Worm (Caenorhabditis elegans): ENCODE results near the gene C17A2.3.

Gene C17A2.3

DNA sequence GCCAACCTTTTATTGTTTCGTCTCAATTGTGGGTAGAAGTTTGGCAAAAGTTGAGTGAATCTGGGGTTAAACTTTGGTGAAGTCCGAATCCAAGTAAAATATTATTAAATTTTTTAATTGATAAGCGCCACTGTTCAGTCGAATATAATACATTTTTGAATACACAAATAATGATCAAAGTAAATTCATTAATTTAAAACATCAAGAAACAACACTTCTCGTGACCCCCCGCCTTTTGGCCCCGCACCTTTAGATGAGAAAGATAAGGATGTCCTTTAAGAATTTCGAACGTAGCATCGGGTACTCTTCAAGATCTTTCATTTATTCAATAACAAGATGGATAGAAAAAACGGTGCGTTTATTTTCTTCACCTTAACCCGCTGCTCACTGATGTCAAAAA is 9.2 kb downstream of the C17A2.3 start, which contains the start of gene nhr-257:
Gene nhr-257, plus strand, starts transcription at position 301 of the 400 bp plus-strand sequence.
- no peak for TF ChIP-seq ztf-29 (GFP tag; IDR thresholded peaks at IDR 0.05)
- no peak for TF ChIP-seq med-1 (GFP tag; optimal IDR thresholded peaks at IDR 0.05; ENCODE audit: insufficient read depth)
- no peak for TF ChIP-seq cog-1 (tag; optimal IDR thresholded peaks at IDR 0.05)
- no peak for TF ChIP-seq T22C8.4 (GFP tag; IDR thresholded peaks at IDR 0.05)
- TF ChIP-seq ref-1 (GFP tag; conservative IDR thresholded peaks at IDR 0.05), result no peak

DNA sequence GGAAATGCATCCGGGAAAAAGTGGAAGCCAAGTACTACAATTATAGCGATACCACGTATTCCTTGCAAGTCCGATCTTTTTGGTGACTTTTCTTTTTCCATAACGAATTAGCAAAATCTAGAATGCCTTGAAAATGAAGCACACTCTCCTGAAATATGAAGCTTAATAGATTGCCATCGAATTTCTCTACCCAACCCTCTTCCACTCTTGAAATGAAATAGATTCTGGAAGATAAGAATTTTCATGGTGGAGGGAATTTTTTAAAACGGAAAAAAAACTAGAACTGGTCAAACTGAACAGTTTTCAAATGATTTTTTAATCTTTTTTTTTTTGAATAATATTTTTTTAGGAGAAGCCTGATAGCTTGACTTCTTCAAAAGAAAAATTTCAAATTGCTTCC is 17.4 kb downstream of the C17A2.3 start, which contains the start of gene oac-11:
Gene oac-11, minus strand, starts transcription at position 101 of the 400 bp plus-strand sequence.
- no peak for TF ChIP-seq tab-1 (GFP tag; IDR thresholded peaks at IDR 0.05)

DNA sequence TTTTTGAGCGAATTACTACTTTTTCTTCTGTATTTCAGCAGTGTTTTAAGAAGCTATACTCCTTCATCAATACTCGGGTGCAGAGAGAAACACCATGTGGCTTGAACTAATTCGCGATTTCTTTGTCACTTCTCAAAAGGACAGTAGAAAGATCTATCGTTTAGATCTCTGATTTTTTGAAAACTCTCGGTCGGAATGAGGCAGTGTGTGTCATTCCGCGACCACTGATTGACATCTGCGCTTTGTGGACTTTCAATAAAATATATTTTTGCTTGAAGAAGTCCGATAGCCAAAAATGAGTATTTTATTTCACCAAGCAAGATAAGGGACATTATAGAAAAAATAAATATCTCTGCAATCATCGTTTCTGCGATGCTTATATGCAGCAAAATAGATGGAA is 18.6 kb downstream of the C17A2.3 start:
- no peak for TF ChIP-seq ztf-29 (GFP tag; IDR thresholded peaks at IDR 0.05)
- TF ChIP-seq flt-1 (GFP tag; IDR thresholded peaks at IDR 0.05), result no peak
- no peak for TF ChIP-seq cog-1 (tag; optimal IDR thresholded peaks at IDR 0.05)
- TF ChIP-seq ztf-23 (GFP tag; IDR thresholded peaks at IDR 0.05), result no peak
- no peak for TF ChIP-seq ref-1 (GFP tag; conservative IDR thresholded peaks at IDR 0.05)
- no peak for TF ChIP-seq med-1 (GFP tag; optimal IDR thresholded peaks at IDR 0.05; ENCODE audit: insufficient read depth)
- no peak for TF ChIP-seq T22C8.4 (GFP tag; IDR thresholded peaks at IDR 0.05)
- no peak for TF ChIP-seq tab-1 (GFP tag; IDR thresholded peaks at IDR 0.05)
- no peak for TF ChIP-seq klf-2 (GFP tag; conservative IDR thresholded peaks at IDR 0.05)

DNA sequence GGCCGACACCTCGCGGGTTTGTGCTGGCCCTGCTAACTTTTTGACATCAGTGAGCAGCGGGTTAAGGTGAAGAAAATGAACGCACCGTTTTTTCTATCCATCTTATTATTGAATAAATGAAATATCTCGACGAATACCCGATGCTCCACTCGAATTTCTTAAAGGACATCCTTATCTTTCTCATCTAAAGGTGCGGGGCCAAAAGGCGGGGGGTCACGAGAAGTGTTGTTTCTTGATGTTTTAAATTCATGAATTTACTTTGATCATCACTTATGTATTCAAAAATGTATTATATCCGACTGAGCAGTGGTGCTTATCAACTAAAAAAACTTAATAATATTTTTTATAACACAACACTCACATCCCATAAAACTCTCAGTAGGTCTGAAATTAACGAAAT is 21.2 kb downstream of the C17A2.3 start, which contains the start of gene nhr-261:
Gene nhr-261, minus strand, starts transcription at position 101 of the 400 bp plus-strand sequence.
- TF ChIP-seq cog-1 (tag; optimal IDR thresholded peaks at IDR 0.05) (no peak), T22C8.4 (GFP tag; IDR thresholded peaks at IDR 0.05) (no peak), flt-1 (GFP tag; IDR thresholded peaks at IDR 0.05) (no peak), klf-2 (GFP tag; conservative IDR thresholded peaks at IDR 0.05) (no peak), ref-1 (GFP tag; conservative IDR thresholded peaks at IDR 0.05) (no peak), tab-1 (GFP tag; IDR thresholded peaks at IDR 0.05) (no peak), ztf-29 (GFP tag; IDR thresholded peaks at IDR 0.05) (no peak), med-1 (GFP tag; optimal IDR thresholded peaks at IDR 0.05; ENCODE audit: insufficient read depth) (no peak), ztf-23 (GFP tag; IDR thresholded peaks at IDR 0.05) (no peak)

DNA sequence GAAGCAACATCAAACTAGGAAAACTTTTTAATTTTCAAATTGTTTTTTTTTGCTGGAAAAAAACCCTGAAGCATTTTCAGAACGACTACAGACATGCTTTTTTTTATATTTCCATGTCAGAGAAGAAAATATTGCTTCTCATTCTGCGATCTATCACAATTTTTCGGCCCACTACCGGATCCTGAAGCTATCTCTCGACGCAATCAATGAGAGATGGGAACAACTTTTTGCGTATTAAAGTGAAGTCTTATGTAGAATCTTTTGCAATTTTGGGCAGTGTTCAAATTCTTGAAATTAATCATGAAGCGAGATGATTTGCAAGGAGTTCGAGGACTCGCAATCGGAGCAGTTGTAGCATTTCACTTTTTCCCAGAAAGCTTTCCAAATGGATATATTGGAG is 26.2 kb downstream of the C17A2.3 start, which contains the start of gene oac-10:
Gene oac-10, plus strand, starts transcription at position 301 of the 400 bp plus-strand sequence.
- no peak for TF ChIP-seq ref-1 (GFP tag; conservative IDR thresholded peaks at IDR 0.05)
- no peak for TF ChIP-seq klf-2 (GFP tag; conservative IDR thresholded peaks at IDR 0.05)
- TF ChIP-seq tab-1 (GFP tag; IDR thresholded peaks at IDR 0.05), result no peak
- TF ChIP-seq ztf-23 (GFP tag; IDR thresholded peaks at IDR 0.05), result no peak
- no peak for TF ChIP-seq cog-1 (tag; optimal IDR thresholded peaks at IDR 0.05)
- TF ChIP-seq med-1 (GFP tag; optimal IDR thresholded peaks at IDR 0.05; ENCODE audit: insufficient read depth), result no peak
- TF ChIP-seq T22C8.4 (GFP tag; IDR thresholded peaks at IDR 0.05), result no peak
- TF ChIP-seq flt-1 (GFP tag; IDR thresholded peaks at IDR 0.05), result no peak
- TF ChIP-seq ztf-29 (GFP tag; IDR thresholded peaks at IDR 0.05), result no peak

ce11 chrII:3877127-3877526 is 33.7 kb downstream of the C17A2.3 start, which contains the start of gene nep-3:
Gene nep-3, minus strand, starts transcription at chrII:3877227.
- TF ChIP-seq klf-2 (GFP tag; conservative IDR thresholded peaks at IDR 0.05), result no peak
- TF ChIP-seq ref-1 (GFP tag; conservative IDR thresholded peaks at IDR 0.05), result no peak
- no peak for TF ChIP-seq T22C8.4 (GFP tag; IDR thresholded peaks at IDR 0.05)
- TF ChIP-seq flt-1 (GFP tag; IDR thresholded peaks at IDR 0.05), result no peak
- no peak for TF ChIP-seq ztf-23 (GFP tag; IDR thresholded peaks at IDR 0.05)
- no peak for TF ChIP-seq tab-1 (GFP tag; IDR thresholded peaks at IDR 0.05)
- no peak for TF ChIP-seq med-1 (GFP tag; optimal IDR thresholded peaks at IDR 0.05; ENCODE audit: insufficient read depth)

DNA sequence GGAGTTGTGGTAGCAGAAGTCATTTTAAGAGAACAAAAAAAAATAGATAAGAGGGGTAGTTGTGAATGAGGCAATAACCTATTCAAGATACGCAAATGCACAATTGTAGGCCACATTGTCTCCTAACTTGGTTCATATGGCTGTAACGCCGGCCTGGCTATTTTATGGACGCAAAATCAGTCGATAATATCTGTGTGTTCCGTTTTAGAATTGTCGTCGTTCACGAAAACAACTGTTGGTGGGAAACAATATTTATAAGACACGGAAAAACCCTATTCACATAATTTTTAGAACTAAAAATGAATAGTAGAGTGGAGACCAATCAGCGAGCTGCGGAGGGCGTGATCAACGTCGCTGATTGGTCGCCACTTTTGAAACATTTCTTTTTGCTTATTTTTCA is 34.5 kb downstream of the C17A2.3 start, which contains the start of gene sdz-7:
Gene sdz-7, minus strand, starts transcription at position 101 of the 400 bp plus-strand sequence.
- TF ChIP-seq ztf-29 (GFP tag; IDR thresholded peaks at IDR 0.05) (no peak), klf-2 (GFP tag; conservative IDR thresholded peaks at IDR 0.05) (no peak)

DNA sequence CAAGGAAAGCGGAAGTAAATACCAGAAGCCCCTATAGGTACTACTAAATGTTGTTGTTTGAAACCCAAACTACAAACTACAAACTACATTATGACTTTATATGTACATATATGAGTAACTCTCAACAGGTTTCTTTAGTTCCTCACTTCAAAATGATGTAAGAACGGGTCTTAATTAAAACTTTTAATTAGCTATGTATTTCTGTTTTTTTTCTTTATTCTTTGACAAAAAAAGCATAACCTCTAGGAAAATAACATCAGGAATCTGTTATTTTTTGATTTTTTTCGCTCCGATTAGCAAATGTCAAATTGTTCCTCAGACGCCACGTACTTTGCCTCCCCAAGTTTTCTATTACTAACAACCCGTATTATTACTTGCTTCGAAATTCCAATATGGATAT is 34.9 kb downstream of the C17A2.3 start, which contains the start of gene srh-250:
Gene srh-250, plus strand, starts transcription at position 301 of the 400 bp plus-strand sequence.
- TF ChIP-seq tab-1 (GFP tag; IDR thresholded peaks at IDR 0.05), result no peak
- no peak for TF ChIP-seq T22C8.4 (GFP tag; IDR thresholded peaks at IDR 0.05)
- TF ChIP-seq med-1 (GFP tag; optimal IDR thresholded peaks at IDR 0.05; ENCODE audit: insufficient read depth), result no peak
- TF ChIP-seq cog-1 (tag; optimal IDR thresholded peaks at IDR 0.05), result no peak
- no peak for TF ChIP-seq flt-1 (GFP tag; IDR thresholded peaks at IDR 0.05)
- no peak for TF ChIP-seq ref-1 (GFP tag; conservative IDR thresholded peaks at IDR 0.05)
- no peak for TF ChIP-seq ztf-23 (GFP tag; IDR thresholded peaks at IDR 0.05)
- TF ChIP-seq ztf-29 (GFP tag; IDR thresholded peaks at IDR 0.05), result no peak
- TF ChIP-seq klf-2 (GFP tag; conservative IDR thresholded peaks at IDR 0.05), result no peak

DNA sequence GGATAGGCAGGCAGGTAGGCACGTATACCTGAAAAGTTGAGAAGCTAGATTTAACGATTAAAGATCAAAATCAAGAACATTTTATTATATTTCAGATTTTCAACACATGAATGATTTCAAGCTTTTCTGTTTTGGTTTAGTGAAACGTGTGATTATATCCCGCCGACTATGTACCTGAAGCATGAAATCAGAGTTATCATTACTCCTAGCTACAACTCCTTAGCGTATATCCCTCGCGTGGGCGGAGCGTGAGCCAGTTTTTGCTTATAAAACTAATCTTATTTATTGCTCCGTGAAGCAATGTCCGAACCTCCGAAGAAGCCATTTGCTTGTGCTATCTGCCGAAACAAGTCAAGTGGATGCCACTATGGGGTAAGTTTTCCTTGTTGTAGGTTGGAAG is 36.5 kb downstream of the C17A2.3 start, which contains the start of gene nhr-166:
Gene nhr-166, plus strand, starts transcription at position 301 of the 400 bp plus-strand sequence.
- TF ChIP-seq ref-1 (GFP tag; conservative IDR thresholded peaks at IDR 0.05), result no peak
- TF ChIP-seq T22C8.4 (GFP tag; IDR thresholded peaks at IDR 0.05), result no peak

ce11 chrII:3891124-3891523 is 47.7 kb downstream of the C17A2.3 start, which contains the start of gene F53C3.8:
Gene F53C3.8, plus strand, starts transcription at chrII:3891424.
- TF ChIP-seq ref-1 (GFP tag; conservative IDR thresholded peaks at IDR 0.05) (no peak), ztf-23 (GFP tag; IDR thresholded peaks at IDR 0.05) (no peak), ztf-29 (GFP tag; IDR thresholded peaks at IDR 0.05) (no peak), T22C8.4 (GFP tag; IDR thresholded peaks at IDR 0.05) (no peak), flt-1 (GFP tag; IDR thresholded peaks at IDR 0.05) (no peak), tab-1 (GFP tag; IDR thresholded peaks at IDR 0.05) (no peak), klf-2 (GFP tag; conservative IDR thresholded peaks at IDR 0.05) (no peak), med-1 (GFP tag; optimal IDR thresholded peaks at IDR 0.05; ENCODE audit: insufficient read depth) (no peak), cog-1 (tag; optimal IDR thresholded peaks at IDR 0.05) (no peak)
